Worm (Caenorhabditis elegans) whole organism, young adult: ENCODE measurements around the gene pigx-1.

Source experiments
- K12H6.12 ChIP-seq: fragments of 200-800 bp; sonication (Bioruptor generic); optimal IDR thresholded peaks from 2 replicates; lab custom pipeline; 2018; ENCODE audit warnings: mild to moderate bottlenecking, missing genetic modification characterization, missing compliant biosample characterization
- repo-1 ChIP-seq: sonication (generic microtip); optimal IDR thresholded peaks from 2 replicates; lab custom pipeline; 2017; ENCODE audit warnings: mild to moderate bottlenecking, missing genetic modification characterization, missing compliant biosample characterization

ce11 chrX:1128503-1129036 lies 31.8 kb upstream of the pigx-1 start, which contains the start of gene snx-1:
- TF ChIP-seq repo-1 (no peak), K12H6.12 (no peak)
